Fruit fly (Drosophila melanogaster) Kc167 (cell line): Measurements from ENCODE around the gene Trf2.

Experiments used
- Myc ChIP-seq: fragments of >200 bp; optimal IDR thresholded peaks from 2 replicates; lab custom pipeline; 2017; ENCODE audit warnings: missing external identifiers
- Sin3A ChIP-seq: fragments of >200 bp; optimal IDR thresholded peaks from 2 replicates; lab custom pipeline; 2018; ENCODE audit warnings: missing external identifiers
- h ChIP-seq: fragments of >200 bp; optimal IDR thresholded peaks from 3 replicates; lab custom pipeline; 2018; ENCODE audit warnings: missing external identifiers
- insv ChIP-seq: fragments of >200 bp; optimal IDR thresholded peaks from 3 replicates; lab custom pipeline; 2018; ENCODE audit warnings: missing external identifiers
- psq ChIP-seq: fragments of >200 bp; optimal IDR thresholded peaks from 2 replicates; lab custom pipeline; 2017; ENCODE audit warnings: missing external identifiers
- ttk ChIP-seq: sonication (Bioruptor generic); optimal IDR thresholded peaks from 2 replicates; lab custom pipeline; 2017; ENCODE audit warnings: missing external identifiers

The Trf2 gene

DNA sequence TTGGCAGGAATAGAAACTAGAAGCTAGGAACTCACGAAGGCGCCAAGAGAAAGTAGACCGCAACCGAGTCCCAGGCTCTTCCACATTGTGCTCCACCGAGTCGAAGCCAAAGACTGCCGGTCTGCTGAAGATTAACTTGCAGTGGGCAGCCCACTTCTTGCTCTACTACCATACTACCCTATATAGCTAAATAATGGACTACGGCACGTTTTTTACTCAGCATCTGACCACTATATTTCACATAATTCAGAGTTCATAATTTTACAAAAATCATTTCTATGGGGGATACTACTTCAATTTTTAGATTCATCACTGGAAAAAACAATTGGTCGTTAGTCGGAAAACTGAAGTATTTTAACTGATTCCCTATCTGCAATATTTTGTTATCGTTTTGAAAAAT is 24.6 kb downstream of the Trf2 start, which contains the start of gene CG32712:
TSS of gene CG32712 (minus strand) at position 101 of the 400 bp plus-strand sequence.
- TF ChIP-seq ttk (lab: Kevin White, UChicago) (no peak), insv (no peak), Sin3A (lab: Kevin White, UChicago) (no peak), psq (no peak), Myc (lab: Kevin White, UChicago) (no peak), h (no peak)

DNA sequence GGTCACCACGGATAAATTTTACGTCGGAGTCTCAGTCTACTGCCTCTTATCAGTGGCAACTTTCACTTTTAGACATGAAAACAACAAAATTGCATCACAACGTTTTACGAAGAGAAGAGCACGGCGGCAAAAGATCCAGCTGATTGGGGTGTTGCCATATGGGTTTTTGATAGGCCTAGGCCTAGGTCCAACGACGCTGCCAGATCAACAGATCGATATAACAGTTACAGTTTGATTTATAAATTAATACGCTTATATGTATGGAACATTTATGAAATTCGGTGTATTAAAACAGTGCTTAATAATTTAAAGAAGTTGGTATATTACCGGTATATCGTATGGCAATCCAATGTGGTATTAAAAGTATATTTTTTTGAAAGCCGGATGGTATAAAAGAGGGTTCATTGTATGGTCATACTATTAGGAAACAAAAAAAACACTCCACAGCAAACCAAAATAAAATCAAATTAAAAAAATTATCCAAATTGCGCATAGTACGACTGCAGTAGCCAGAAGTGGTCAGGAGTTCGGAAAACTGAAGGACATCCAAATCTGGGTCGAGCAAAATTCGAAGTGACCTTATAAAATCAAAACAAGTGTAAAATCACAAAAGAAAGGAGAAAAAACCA is 27.7 kb downstream of the Trf2 start, which contains the start of gene CG1440:
TSS of gene CG1440 (plus strand) at position 402 of the 629 bp plus-strand sequence.
- no peak for TF ChIP-seq h
- no peak for TF ChIP-seq Myc (lab: Kevin White, UChicago)
- no peak for TF ChIP-seq insv
- no peak for TF ChIP-seq psq
- no peak for TF ChIP-seq ttk (lab: Kevin White, UChicago)
- no peak for TF ChIP-seq Sin3A (lab: Kevin White, UChicago)

DNA sequence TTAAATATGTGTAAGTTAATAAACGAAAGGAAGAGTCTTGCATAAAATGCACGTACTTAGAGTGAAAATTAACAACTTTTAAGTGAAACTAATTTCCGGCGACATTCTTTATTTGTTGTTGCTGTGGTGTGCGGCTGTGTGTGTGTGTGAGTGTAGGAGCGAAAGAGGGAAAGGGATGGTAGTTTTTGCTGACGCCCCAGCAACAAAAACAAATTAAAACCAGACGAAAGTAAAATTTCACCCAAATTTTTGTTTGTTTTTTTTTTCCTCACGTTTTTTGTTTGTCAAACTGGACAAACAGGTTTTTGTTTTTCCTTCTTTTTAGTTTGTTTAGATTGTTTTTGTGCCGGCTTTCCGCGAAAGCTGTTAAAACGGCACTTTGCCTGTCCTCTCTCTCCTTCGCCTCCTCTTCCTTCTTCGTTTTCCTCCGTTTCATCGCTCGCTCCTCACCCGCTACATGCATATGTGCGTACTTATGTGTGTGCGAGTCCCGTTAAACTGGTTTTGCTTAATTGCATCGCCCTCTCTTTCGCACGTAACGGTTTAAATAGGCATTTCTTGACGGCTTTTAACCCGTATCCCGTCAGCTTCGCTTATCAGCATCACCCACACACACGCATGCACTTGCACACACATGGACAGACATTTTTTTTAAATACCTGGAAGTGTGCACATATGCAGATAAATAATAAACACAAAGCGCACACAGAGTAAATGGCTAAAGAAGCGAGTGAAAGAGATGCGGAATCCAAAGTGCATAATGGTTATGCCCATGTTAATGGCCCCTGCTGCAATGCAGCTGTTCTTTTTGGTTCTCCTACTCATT is 28.4 kb downstream of the Trf2 start, which contains the start of gene Miga:
TSS of gene Miga (minus strand) at position 536 of the 826 bp plus-strand sequence.
- no peak for TF ChIP-seq ttk (lab: Kevin White, UChicago)
- no peak for TF ChIP-seq h
- TF ChIP-seq Sin3A (lab: Kevin White, UChicago), result no peak
- no peak for TF ChIP-seq Myc (lab: Kevin White, UChicago)
- no peak for TF ChIP-seq psq
- TF ChIP-seq insv, result no peak

DNA sequence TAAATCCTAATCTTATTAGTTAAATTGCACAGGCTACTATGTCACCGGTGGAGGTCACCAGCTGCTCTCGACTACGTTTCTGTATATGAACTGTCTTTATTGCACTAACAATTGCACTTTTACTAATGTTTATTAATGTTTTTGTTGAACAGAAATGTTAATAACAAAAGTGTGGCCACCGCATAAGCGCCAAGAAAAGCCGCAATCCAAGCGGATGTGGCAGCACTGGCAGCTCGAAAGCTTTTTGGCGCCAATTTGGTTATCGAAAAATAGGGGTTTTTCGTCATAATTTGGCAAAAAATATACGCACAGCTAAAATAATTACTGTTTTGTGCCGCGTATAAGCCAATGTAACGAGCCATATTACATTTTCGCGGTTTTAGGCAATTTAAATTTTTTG is 33.1 kb downstream of the Trf2 start, which contains the start of gene CG12123:
TSS of gene CG12123 (minus strand) at position 188 of the 400 bp plus-strand sequence.
- TF ChIP-seq psq (no peak), Myc (lab: Kevin White, UChicago) (no peak), ttk (lab: Kevin White, UChicago) (no peak), Sin3A (lab: Kevin White, UChicago) (no peak), h (no peak), insv (no peak)

DNA sequence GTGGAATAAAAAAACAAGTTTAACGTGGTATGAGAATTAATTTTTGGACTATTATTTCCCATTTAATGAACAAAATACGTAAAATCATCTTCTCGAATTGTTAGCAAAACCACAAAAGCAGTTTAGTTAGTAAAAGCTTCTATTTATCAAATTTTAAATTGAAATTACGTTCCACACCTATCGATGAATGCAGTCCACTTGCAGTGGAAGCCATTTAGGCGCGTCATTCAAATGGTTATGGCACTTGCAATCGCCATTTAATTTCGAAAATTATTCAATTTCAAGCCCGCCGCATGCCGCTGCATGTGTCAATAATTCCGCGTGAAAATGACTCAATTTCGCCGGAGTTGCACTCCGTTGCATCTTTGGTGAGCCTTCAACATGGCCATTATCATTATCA is 33.8 kb downstream of the Trf2 start:
- TF ChIP-seq Sin3A (lab: Kevin White, UChicago) (no peak), Myc (lab: Kevin White, UChicago) (no peak), ttk (lab: Kevin White, UChicago) (no peak), psq (no peak), insv (no peak), h (no peak)

DNA sequence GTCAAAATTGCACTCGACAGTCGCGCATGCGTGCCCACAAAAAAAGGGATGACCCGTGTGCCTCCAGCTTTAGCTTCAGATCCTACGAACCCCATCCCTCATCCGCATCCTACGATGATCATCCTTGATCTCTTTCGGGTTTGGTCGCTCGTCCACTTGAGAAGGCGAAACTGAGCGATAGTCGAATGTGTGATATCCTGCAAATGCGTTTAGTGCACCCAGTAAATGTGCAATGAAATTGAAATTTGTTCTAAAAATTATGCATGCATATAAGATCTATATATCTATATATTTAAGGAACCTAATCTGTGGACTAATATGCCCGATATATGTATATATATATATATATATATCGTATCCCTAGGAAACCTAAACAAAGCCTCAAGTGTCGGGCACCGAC is 35.2 kb downstream of the Trf2 start:
- no peak for TF ChIP-seq Sin3A (lab: Kevin White, UChicago)
- TF ChIP-seq h, result no peak
- TF ChIP-seq ttk (lab: Kevin White, UChicago), result no peak
- no peak for TF ChIP-seq Myc (lab: Kevin White, UChicago)
- TF ChIP-seq insv, result no peak
- no peak for TF ChIP-seq psq

DNA sequence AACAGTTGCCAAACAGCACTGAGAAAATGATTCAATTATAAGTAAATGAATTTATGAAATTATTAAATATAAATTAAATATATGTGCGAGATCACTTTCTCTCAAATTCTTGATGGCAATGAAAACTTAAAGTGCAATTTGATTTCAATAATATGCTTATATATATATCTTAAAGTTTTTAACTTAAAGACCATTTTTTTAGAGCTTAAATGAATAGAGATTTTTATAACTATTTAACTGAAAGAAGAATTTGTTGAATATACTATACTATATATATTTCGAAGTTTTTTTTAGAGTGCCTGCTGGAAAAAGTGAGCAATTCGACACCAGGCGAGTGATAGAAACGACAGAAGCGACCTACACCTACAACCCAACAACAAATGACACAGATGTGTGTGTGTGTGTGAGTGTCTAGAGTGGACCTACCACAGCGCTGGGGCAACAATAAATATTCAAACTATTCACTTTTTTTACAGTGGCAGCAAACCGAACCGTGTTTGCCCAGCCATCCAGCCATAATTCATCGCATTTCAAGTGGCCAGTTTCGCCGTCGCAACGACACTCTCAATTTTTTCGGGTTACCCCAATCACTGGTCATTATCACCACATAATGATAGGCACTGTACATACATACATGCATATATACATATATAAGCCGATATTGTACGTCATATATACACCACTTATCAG is 36.0 kb downstream of the Trf2 start:
- TF ChIP-seq Myc (lab: Kevin White, UChicago) (no peak), h (no peak), ttk (lab: Kevin White, UChicago) (no peak), psq (no peak), Sin3A (lab: Kevin White, UChicago) (no peak), insv (no peak)

DNA sequence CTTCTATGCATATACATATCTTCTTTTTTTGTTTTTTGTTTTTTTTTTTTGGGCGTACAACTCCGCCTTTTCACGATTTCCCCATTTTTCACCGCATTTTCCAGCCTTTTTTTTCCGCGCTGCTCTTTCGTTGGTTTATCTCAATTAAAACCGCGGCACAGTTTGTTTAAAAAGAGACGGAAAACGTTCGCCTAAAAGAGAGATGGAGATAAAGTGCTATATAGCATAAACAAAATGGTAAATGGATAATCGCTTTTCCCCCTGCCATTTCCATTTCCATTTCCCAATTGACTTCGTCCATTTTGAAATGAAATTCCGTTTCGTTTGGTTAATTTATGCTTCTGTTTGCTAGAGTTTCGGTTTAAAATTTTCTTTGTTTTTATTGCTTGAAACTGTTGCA is 38.1 kb downstream of the Trf2 start:
- TF ChIP-seq psq, result no peak
- no peak for TF ChIP-seq h
- no peak for TF ChIP-seq ttk (lab: Kevin White, UChicago)
- no peak for TF ChIP-seq Myc (lab: Kevin White, UChicago)
- TF ChIP-seq insv, result no peak
- no peak for TF ChIP-seq Sin3A (lab: Kevin White, UChicago)

DNA sequence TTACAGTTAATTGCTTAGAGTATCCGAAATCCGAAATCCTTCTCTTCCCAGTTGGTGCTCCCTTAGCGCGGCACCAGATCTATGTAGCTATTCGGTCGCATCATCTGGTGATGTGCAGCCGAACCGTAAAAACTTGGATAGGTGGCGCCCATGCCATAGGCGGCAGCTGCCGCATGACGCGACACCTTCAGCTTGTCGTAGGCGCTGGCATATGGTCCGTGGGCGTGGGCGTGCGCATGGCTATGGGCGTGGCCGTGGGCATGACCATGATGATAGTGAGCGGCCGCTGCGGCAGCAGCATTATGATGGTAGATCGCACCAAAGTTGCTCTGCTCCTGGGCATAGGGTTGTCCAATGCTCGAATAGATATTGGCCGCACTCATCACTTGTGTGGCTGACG is 39.1 kb downstream of the Trf2 start:
- no peak for TF ChIP-seq ttk (lab: Kevin White, UChicago)
- TF ChIP-seq Myc (lab: Kevin White, UChicago), result no peak
- TF ChIP-seq psq, result no peak
- no peak for TF ChIP-seq h
- TF ChIP-seq insv, result no peak
- TF ChIP-seq Sin3A (lab: Kevin White, UChicago), result no peak

DNA sequence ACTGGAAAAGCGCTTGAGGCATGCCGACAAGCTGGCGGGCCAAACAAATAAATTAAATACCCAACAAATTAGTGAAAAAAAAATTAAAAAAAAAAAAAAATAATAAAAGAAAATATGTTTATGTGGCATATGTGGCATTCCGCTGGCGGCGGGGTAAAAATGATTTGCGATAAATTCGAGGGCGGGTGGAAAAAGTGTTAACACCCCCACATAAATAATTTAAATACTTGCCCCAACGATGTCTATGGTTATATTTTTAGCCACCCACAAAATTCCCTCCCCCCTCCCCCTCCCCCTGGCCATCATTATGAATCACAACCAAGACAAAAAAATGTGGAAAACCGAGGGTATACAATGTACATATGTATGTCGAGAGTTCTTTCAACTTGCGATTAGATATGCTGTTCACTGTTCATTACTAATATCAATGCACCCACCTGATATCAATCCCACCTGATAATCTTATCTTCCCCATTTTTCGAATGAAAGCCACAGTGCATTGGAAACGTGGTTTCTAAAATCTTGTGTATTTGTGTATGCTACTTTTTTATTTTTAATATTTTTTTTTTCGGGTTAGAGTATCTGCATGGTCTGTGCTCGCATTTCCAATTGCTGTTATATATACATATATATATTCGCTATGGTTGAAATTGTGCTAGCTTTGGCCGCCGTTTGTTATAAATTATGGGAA is 41.3 kb downstream of the Trf2 start:
- TF ChIP-seq psq (no peak), h (no peak), Myc (lab: Kevin White, UChicago) (no peak), insv (no peak)

DNA sequence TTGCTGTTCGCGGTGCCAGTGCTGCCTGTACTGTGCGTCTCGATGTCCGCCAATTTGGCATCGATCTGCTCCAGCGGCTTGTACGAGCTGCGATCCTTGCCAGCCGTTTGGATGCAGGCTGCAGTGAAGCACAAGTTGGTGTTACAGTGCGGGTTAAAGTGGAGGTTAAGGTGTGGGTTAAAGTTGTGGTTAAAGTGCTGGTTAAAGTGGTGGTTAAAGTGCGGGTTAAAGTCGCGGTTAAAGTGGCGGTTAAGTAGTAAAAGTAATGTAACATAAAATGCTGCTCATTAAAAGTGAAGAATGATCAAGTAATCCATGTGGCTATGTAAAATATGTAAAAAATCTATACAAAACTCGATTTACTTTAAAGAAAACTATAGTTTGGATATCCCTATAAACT is 43.1 kb downstream of the Trf2 start:
- TF ChIP-seq psq (no peak), h (no peak), Sin3A (lab: Kevin White, UChicago) (no peak), ttk (lab: Kevin White, UChicago) (no peak), insv (no peak), Myc (lab: Kevin White, UChicago) (no peak)
